Worm (Caenorhabditis elegans) whole organism, young adult: ENCODE measurements around the gene attf-2.

ENCODE experiments used
- B0336.3 ChIP-seq: fragments of 200-800 bp; sonication (Bioruptor generic); IDR thresholded peaks from 2 replicates; pipeline ENCODE4 v1.3.6; 2022; ENCODE audit warnings: missing genetic modification characterization, missing compliant biosample characterization
- F22D6.2 ChIP-seq: sonication (generic microtip); optimal IDR thresholded peaks from 2 replicates; lab custom pipeline; 2016; ENCODE audit warnings: mild to moderate bottlenecking, missing genetic modification characterization, missing compliant biosample characterization
- F23B12.7 ChIP-seq: sonication (generic microtip); optimal IDR thresholded peaks from 2 replicates; lab custom pipeline; 2017; ENCODE audit warnings: missing genetic modification characterization, mild to moderate bottlenecking, missing compliant biosample characterization, antibody characterized with exemption, moderate library complexity; ENCODE audit not compliant: insufficient read depth
- F39B2.1 ChIP-seq: fragments of 200-800 bp; sonication (Bioruptor generic); IDR thresholded peaks from 2 replicates; pipeline ENCODE4 v1.3.6; 2022; ENCODE audit warnings: missing genetic modification reagents, missing genetic modification characterization, missing compliant biosample characterization
- F49E8.2 ChIP-seq: sonication (generic microtip); optimal IDR thresholded peaks from 3 replicates; lab custom pipeline; 2017; ENCODE audit warnings: missing genetic modification characterization, mild to moderate bottlenecking, missing compliant biosample characterization, antibody characterized with exemption, moderate library complexity; ENCODE audit not compliant: insufficient read depth
- K12H6.12 ChIP-seq: fragments of 200-800 bp; sonication (Bioruptor generic); optimal IDR thresholded peaks from 2 replicates; lab custom pipeline; 2018; ENCODE audit warnings: mild to moderate bottlenecking, missing genetic modification characterization, missing compliant biosample characterization
- Y79H2A.3 ChIP-seq: fragments of 200-800 bp; sonication (Bioruptor generic); conservative IDR thresholded peaks from 2 replicates; pipeline ENCODE4 v1.3.6; 2022; ENCODE audit warnings: missing genetic modification reagents, missing genetic modification characterization, missing compliant biosample characterization
- aptf-3 ChIP-seq: fragments of 200-800 bp; sonication (Bioruptor generic); IDR thresholded peaks from 2 replicates; pipeline ENCODE4 v1.3.6; 2022; ENCODE audit warnings: missing genetic modification characterization, missing compliant biosample characterization
- ccch-3 ChIP-seq: fragments of 200-800 bp; sonication (Bioruptor generic); optimal IDR thresholded peaks from 2 replicates; lab custom pipeline; 2018; ENCODE audit warnings: mild to moderate bottlenecking, missing genetic modification characterization, missing compliant biosample characterization
- cebp-1 ChIP-seq, 2 experiments: fragments of 200-800 bp in 1 of 2; sonication (Bioruptor generic) in 1 of 2; sonication (generic microtip) in 1 of 2; IDR thresholded peaks in 1 of 2; optimal IDR thresholded peaks in 1 of 2; 2 replicates each; pipeline versions ENCODE4 v1.3.6 to Lab custom; 2017 to 2022; ENCODE audit warnings: missing compliant biosample characterization in 2 of 2, missing genetic modification characterization in 2 of 2, mild to moderate bottlenecking in 1 of 2, missing genetic modification reagents in 1 of 2, moderate library complexity in 1 of 2
- chd-7 ChIP-seq: sonication (generic microtip); optimal IDR thresholded peaks from 2 replicates; lab custom pipeline; 2016; ENCODE audit warnings: mild to moderate bottlenecking, missing genetic modification characterization, moderate library complexity, missing compliant biosample characterization
- dox-1 ChIP-seq: fragments of 200-800 bp; sonication (Bioruptor generic); IDR thresholded peaks from 2 replicates; pipeline ENCODE4 v1.3.6; 2022; ENCODE audit warnings: missing genetic modification reagents, missing genetic modification characterization, missing compliant biosample characterization
- efl-1 ChIP-seq: fragments of 150-350 bp; optimal IDR thresholded peaks from 2 replicates; lab custom pipeline; 2014; ENCODE audit warnings: missing biosample characterization, missing genetic modification reagents, missing genetic modification characterization
- egl-18 ChIP-seq: fragments of 200-800 bp; sonication (Bioruptor generic); IDR thresholded peaks from 2 replicates; pipeline ENCODE4 v1.3.6; 2022; ENCODE audit warnings: missing genetic modification reagents, missing genetic modification characterization, missing compliant biosample characterization
- egrh-3 ChIP-seq: fragments of 200-800 bp; sonication (Bioruptor generic); IDR thresholded peaks from 2 replicates; pipeline ENCODE4 v1.3.6; 2022; ENCODE audit warnings: missing genetic modification reagents, missing genetic modification characterization, missing compliant biosample characterization
- hmg-1.2 ChIP-seq: fragments of 200-800 bp; sonication (Bioruptor generic); IDR thresholded peaks from 2 replicates; pipeline ENCODE4 v1.3.6; 2022; ENCODE audit warnings: missing genetic modification reagents, missing genetic modification characterization, missing compliant biosample characterization
- lag-1 ChIP-seq: fragments of 200-800 bp; sonication (Bioruptor generic); IDR thresholded peaks from 2 replicates; pipeline ENCODE4 v1.3.6; 2022; ENCODE audit warnings: missing genetic modification reagents, missing genetic modification characterization, missing compliant biosample characterization
- let-607 ChIP-seq, 2 experiments: fragments of 200-800 bp in 1 of 2; sonication (Bioruptor generic) in 1 of 2; sonication (generic microtip) in 1 of 2; optimal IDR thresholded peaks; 2 replicates each; lab custom pipeline; 2016 to 2018; ENCODE audit warnings: mild to moderate bottlenecking in 2 of 2, missing compliant biosample characterization in 2 of 2, missing genetic modification characterization in 2 of 2, moderate library complexity in 2 of 2, missing genotype in 1 of 2
- lir-1 ChIP-seq: fragments of 200-800 bp; sonication (Bioruptor generic); conservative IDR thresholded peaks from 2 replicates; pipeline ENCODE4 v1.3.6; 2022; ENCODE audit warnings: missing genetic modification reagents, missing genetic modification characterization, missing compliant biosample characterization
- madf-6 ChIP-seq: fragments of 200-800 bp; sonication (Bioruptor generic); IDR thresholded peaks from 2 replicates; pipeline ENCODE4 v1.3.6; 2022; ENCODE audit warnings: missing genetic modification reagents, missing genetic modification characterization, missing compliant biosample characterization
- nfya-2 ChIP-seq: fragments of 200-800 bp; sonication (Bioruptor generic); IDR thresholded peaks from 2 replicates; pipeline ENCODE4 v1.3.6; 2022; ENCODE audit warnings: missing genetic modification reagents, missing genetic modification characterization, missing compliant biosample characterization
- nhr-80 ChIP-seq: sonication (generic microtip); optimal IDR thresholded peaks from 2 replicates; lab custom pipeline; 2016; ENCODE audit warnings: missing genetic modification characterization, missing compliant biosample characterization
- pbrm-1 ChIP-seq: fragments of 200-800 bp; sonication (Bioruptor generic); IDR thresholded peaks from 2 replicates; pipeline ENCODE4 v1.3.6; 2022; ENCODE audit warnings: missing genetic modification reagents, missing genetic modification characterization, missing compliant biosample characterization
- rec-8 ChIP-seq, 2 experiments: sonication (generic microtip); optimal IDR thresholded peaks; 2 replicates each; lab custom pipeline; 2016; ENCODE audit warnings: mild to moderate bottlenecking in 2 of 2, missing genetic modification characterization in 2 of 2, missing genetic modification reagents in 2 of 2, missing genotype in 2 of 2, missing biosample characterization in 1 of 2, missing compliant biosample characterization in 1 of 2, moderate library complexity in 1 of 2
- somi-1 ChIP-seq: fragments of 200-800 bp; sonication (Bioruptor generic); optimal IDR thresholded peaks from 2 replicates; lab custom pipeline; 2018; ENCODE audit warnings: mild to moderate bottlenecking, missing genetic modification characterization, missing compliant biosample characterization
- unc-62 ChIP-seq: fragments of 150-350 bp; optimal IDR thresholded peaks from 2 replicates; lab custom pipeline; 2014; ENCODE audit warnings: missing biosample characterization, missing genetic modification reagents, missing genetic modification characterization
- zfh-2 ChIP-seq: fragments of 200-800 bp; sonication (Bioruptor generic); conservative IDR thresholded peaks from 2 replicates; pipeline ENCODE4 v1.3.6; 2022; ENCODE audit warnings: missing genetic modification reagents, missing genetic modification characterization, missing compliant biosample characterization
- ztf-25 ChIP-seq: fragments of 200-800 bp; sonication (Bioruptor generic); IDR thresholded peaks from 2 replicates; pipeline ENCODE4 v1.3.6; 2022; ENCODE audit warnings: missing genetic modification reagents, missing genetic modification characterization, missing compliant biosample characterization

Gene attf-2

ce11 chrV:7194818-7195217, 1.1 kb downstream of the attf-2 start:
- TF ChIP-seq madf-6, result no peak
- 0 out of 2 replicates have a peak, but pooled peaks have one; percentile 22 for TF ChIP-seq egrh-3
- TF ChIP-seq F39B2.1 (GFP tag; lab: Robert Waterston, UW), result no peak
- 0 out of 2 replicates have a peak, but pooled peaks have one; percentile 11 for TF ChIP-seq pbrm-1 (GFP tag; lab: Robert Waterston, UW)
- no peak for TF ChIP-seq F23B12.7
- no peak for TF ChIP-seq Y79H2A.3 (GFP tag; lab: Robert Waterston, UW)
- TF ChIP-seq zfh-2 (GFP tag; lab: Robert Waterston, UW), result peak; percentile 66; the same call in 1 of the 2 replicates

- TF ChIP-seq ccch-3 (GFP tag; lab: Kevin White, UChicago) (no peak), madf-6 (0 out of 2 replicates have a peak, but pooled peaks have one; percentile 11)
Observed at ce11 chrV:7193562-7193961, 2.4 kb downstream of the attf-2 start, which contains the start of gene F09G2.8. Gene F09G2.8 (minus strand): TSS chrV:7193662.

- TF ChIP-seq B0336.3 (GFP tag; lab: Robert Waterston, UW) (no peak), nhr-80 (tag; lab: Kevin White, UChicago) (peak; percentile 55), egl-18 (GFP tag; lab: Robert Waterston, UW) (no peak), somi-1 (GFP tag; lab: Kevin White, UChicago) (no peak), lir-1 (GFP tag; lab: Robert Waterston, UW) (no peak)
Observed at ce11 chrV:7187295-7187694, 8.6 kb downstream of the attf-2 start.

- TF ChIP-seq nhr-80 (tag; lab: Kevin White, UChicago) (peak; percentile 68), F39B2.1 (GFP tag; lab: Robert Waterston, UW) (no peak), K12H6.12 (tag; lab: Kevin White, UChicago) (no peak), madf-6 (no peak), cebp-1 (GFP tag; IDR thresholded peaks at IDR 0.05; lab: Robert Waterston, UW) (no peak), cebp-1 (tag; optimal IDR thresholded peaks at IDR 0.05; lab: Kevin White, UChicago) (peak; percentile 49), let-607 (tag; optimal IDR thresholded peaks at IDR 0.05; lab: Kevin White, UChicago) (no peak)
Observed at ce11 chrV:7186599-7186998, 9.3 kb downstream of the attf-2 start.

ce11 chrV:7184549-7184948, 11.4 kb downstream of the attf-2 start, which contains the start of gene pitr-5:
Gene pitr-5 (plus strand): TSS chrV:7184849.
- TF ChIP-seq nfya-2 (GFP tag; lab: Robert Waterston, UW) (no peak), unc-62 (GFP tag; lab: Kevin White, UChicago) (no peak), chd-7 (tag; lab: Kevin White, UChicago) (no peak), lag-1 (GFP tag; lab: Robert Waterston, UW) (no peak), ztf-25 (GFP tag; lab: Robert Waterston, UW) (no peak), aptf-3 (GFP tag; lab: Robert Waterston, UW) (no peak), rec-8 (tag; optimal IDR thresholded peaks at IDR 0.05; lab: Kevin White, UChicago) (no peak), F22D6.2 (tag; lab: Kevin White, UChicago) (no peak), F49E8.2 (tag; lab: Kevin White, UChicago) (no peak), ccch-3 (GFP tag; lab: Kevin White, UChicago) (no peak), hmg-1.2 (no peak)

ce11 chrV:7178843-7179242, 17.1 kb downstream of the attf-2 start, which contains the start of gene cpsf-2:
Gene cpsf-2 (plus strand): TSS chrV:7179172.
- TF ChIP-seq dox-1, result no peak
- TF ChIP-seq efl-1 (GFP tag; lab: Kevin White, UChicago), result peak; percentile 3
